Worm (Caenorhabditis elegans): Measurements from ENCODE around the gene F53A10.2.

The F53A10.2 gene

ce11 chrII:1244420-1244959 lies 47.3 kb downstream of the F53A10.2 start:
- no peak for TF ChIP-seq mls-2 (tag; optimal IDR thresholded peaks at IDR 0.05)
- no peak for TF ChIP-seq drap-1 (GFP tag; optimal IDR thresholded peaks at IDR 0.05)
- TF ChIP-seq ceh-39 (tag; optimal IDR thresholded peaks at IDR 0.05), result no peak
- TF ChIP-seq ceh-43 (GFP tag; optimal IDR thresholded peaks at IDR 0.05), result no peak
- TF ChIP-seq elt-1 (tag; optimal IDR thresholded peaks at IDR 0.05; ENCODE audit: borderline replicate concordance, insufficient read depth), result peak; percentile 9
- no peak for TF ChIP-seq snpc-4 (tag; optimal IDR thresholded peaks at IDR 0.05)
- no peak for TF ChIP-seq lsy-2 (tag; optimal IDR thresholded peaks at IDR 0.05)
- TF ChIP-seq nhr-2 (tag; optimal IDR thresholded peaks at IDR 0.05), result no peak
- TF ChIP-seq unc-120 (tag; optimal IDR thresholded peaks at IDR 0.05; ENCODE audit: poor library complexity, severe bottlenecking), result no peak
- no peak for TF ChIP-seq M03D4.4 (tag; optimal IDR thresholded peaks at IDR 0.05)
- no peak for TF ChIP-seq unc-39 (tag; optimal IDR thresholded peaks at IDR 0.05)
- no peak for TF ChIP-seq bed-3 (GFP tag; optimal IDR thresholded peaks at IDR 0.05)
- no peak for TF ChIP-seq ces-1 (GFP tag; optimal IDR thresholded peaks at IDR 0.05)
- TF ChIP-seq sptf-1 (tag; optimal IDR thresholded peaks at IDR 0.05), result peak; percentile 20
- peak; percentile 26 for TF ChIP-seq blmp-1 (tag; optimal IDR thresholded peaks at IDR 0.05)

ce11 chrII:1245783-1246182 lies 48.6 kb downstream of the F53A10.2 start:
- no peak for TF ChIP-seq snpc-4 (tag; optimal IDR thresholded peaks at IDR 0.05)
- TF ChIP-seq pha-4 (tag; optimal IDR thresholded peaks at IDR 0.05), result peak; percentile 7

DNA sequence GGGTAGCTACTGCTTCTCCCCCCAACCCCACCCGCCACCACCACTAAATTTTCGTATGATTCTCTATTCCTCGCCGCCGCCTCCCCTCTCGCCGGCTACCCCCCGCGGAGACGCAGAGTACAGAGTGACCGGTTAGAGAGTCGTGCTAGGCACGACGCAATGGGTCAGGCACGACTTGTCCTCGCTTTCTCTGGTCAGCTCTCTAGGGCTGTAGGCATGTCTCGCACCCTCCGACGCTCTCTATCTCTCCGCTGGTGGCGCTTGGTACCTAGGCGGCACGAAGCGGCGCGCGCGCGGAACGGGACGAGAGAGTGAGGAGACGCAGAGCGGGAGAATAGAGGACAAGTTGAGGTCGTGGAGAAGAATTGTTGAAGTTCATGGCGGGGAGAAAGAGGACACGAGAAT lies 49.7 kb downstream of the F53A10.2 start:
- peak; percentile 55 for TF ChIP-seq ces-1 (GFP tag; optimal IDR thresholded peaks at IDR 0.05)
- TF ChIP-seq lsy-2 (tag; optimal IDR thresholded peaks at IDR 0.05), result peak; percentile 36
- TF ChIP-seq ceh-39 (tag; optimal IDR thresholded peaks at IDR 0.05), result no peak
- TF ChIP-seq cnd-1 (tag; optimal IDR thresholded peaks at IDR 0.05), result peak; percentile 34
- peak; percentile 62 for TF ChIP-seq mep-1 (tag; optimal IDR thresholded peaks at IDR 0.05)
- peak; percentile 79 for TF ChIP-seq nhr-237 (tag; optimal IDR thresholded peaks at IDR 0.05)
- TF ChIP-seq unc-39 (tag; optimal IDR thresholded peaks at IDR 0.05), result peak; percentile 13
- TF ChIP-seq ceh-83 (GFP tag; optimal IDR thresholded peaks at IDR 0.05), result peak; percentile 57
- TF ChIP-seq drap-1 (GFP tag; optimal IDR thresholded peaks at IDR 0.05), result peak; percentile 74
- peak; percentile 87 for TF ChIP-seq ztf-11 (tag; optimal IDR thresholded peaks at IDR 0.05)
- TF ChIP-seq unc-62 (GFP tag; optimal IDR thresholded peaks at IDR 0.05), result peak; percentile 83
- TF ChIP-seq lin-32 (GFP tag; optimal IDR thresholded peaks at IDR 0.05), result no peak
- peak; percentile 35 for TF ChIP-seq M03D4.4 (tag; optimal IDR thresholded peaks at IDR 0.05)
- peak; percentile 62 for TF ChIP-seq hlh-1 (tag; optimal IDR thresholded peaks at IDR 0.05)
- TF ChIP-seq lin-13 (tag; optimal IDR thresholded peaks at IDR 0.05), result peak; percentile 40
- no peak for TF ChIP-seq sem-2 (GFP tag; optimal IDR thresholded peaks at IDR 0.05)
- no peak for TF ChIP-seq tbx-8 (GFP tag; optimal IDR thresholded peaks at IDR 0.05)
- no peak for TF ChIP-seq nhr-28 (tag; optimal IDR thresholded peaks at IDR 0.05)
- TF ChIP-seq zip-8 (tag; optimal IDR thresholded peaks at IDR 0.05), result no peak
- TF ChIP-seq flh-1 (GFP tag; optimal IDR thresholded peaks at IDR 0.05), result no peak
- no peak for TF ChIP-seq blmp-1 (tag; optimal IDR thresholded peaks at IDR 0.05)
- TF ChIP-seq ceh-43 (GFP tag; optimal IDR thresholded peaks at IDR 0.05), result no peak
- no peak for TF ChIP-seq bed-3 (GFP tag; optimal IDR thresholded peaks at IDR 0.05)
- TF ChIP-seq nhr-12 (tag; optimal IDR thresholded peaks at IDR 0.05), result no peak
- peak; percentile 100 for TF ChIP-seq ham-2 (GFP tag; optimal IDR thresholded peaks at IDR 0.05)
- no peak for TF ChIP-seq snpc-4 (tag; optimal IDR thresholded peaks at IDR 0.05)
- no peak for TF ChIP-seq mab-5 (tag; optimal IDR thresholded peaks at IDR 0.05)
- TF ChIP-seq elt-3 (tag; optimal IDR thresholded peaks at IDR 0.05), result peak; percentile 37
- peak; percentile 88 for TF ChIP-seq unc-120 (tag; optimal IDR thresholded peaks at IDR 0.05; ENCODE audit: poor library complexity, severe bottlenecking)
- TF ChIP-seq nhr-2 (tag; optimal IDR thresholded peaks at IDR 0.05), result peak; percentile 98
- peak; percentile 84 for TF ChIP-seq mls-2 (tag; optimal IDR thresholded peaks at IDR 0.05)
- TF ChIP-seq nhr-76 (tag; optimal IDR thresholded peaks at IDR 0.05), result no peak
- peak; percentile 83 for TF ChIP-seq sptf-1 (tag; optimal IDR thresholded peaks at IDR 0.05)
- TF ChIP-seq pha-4 (tag; optimal IDR thresholded peaks at IDR 0.05), result peak; percentile 81
- peak; percentile 62 for TF ChIP-seq elt-1 (tag; optimal IDR thresholded peaks at IDR 0.05; ENCODE audit: borderline replicate concordance, insufficient read depth)

ce11 chrII:1252259-1252658 lies 55.1 kb downstream of the F53A10.2 start, which contains the start of gene lin-42:
Gene lin-42 (minus strand): TSS chrII:1252359.
- no peak for TF ChIP-seq zip-8 (tag; optimal IDR thresholded peaks at IDR 0.05)
